Worm (Caenorhabditis elegans): Measurements from ENCODE around the gene hsp-60.

DNA sequence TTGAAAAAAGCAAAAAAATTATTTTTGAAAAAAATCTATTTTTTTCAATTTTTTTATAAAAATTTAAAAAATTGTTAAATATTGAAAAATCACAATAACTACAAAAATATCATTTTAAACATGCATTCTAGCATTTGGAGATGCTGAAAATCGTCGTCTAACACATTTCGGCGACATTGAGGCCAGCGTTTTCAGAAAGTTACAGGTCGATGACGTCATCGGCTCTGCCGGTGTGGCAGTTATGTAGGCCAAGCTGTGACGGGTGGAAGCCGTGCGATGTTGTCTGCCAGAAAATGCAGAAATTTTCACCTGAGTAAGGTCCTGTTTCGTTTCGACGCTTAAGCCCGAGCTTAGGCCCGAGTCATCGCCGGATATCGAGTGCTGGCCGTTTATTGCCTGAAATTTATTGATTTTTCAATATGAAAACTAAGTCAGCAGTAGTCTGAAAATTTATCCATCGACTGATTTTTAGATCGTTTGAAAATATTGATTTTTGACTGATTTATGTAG lies 46.3 kb downstream of the hsp-60 start, which contains the start of gene Y22D7AR.3:
- TF ChIP-seq W03F9.2 (tag; optimal IDR thresholded peaks at IDR 0.05), result no peak
- no peak for TF ChIP-seq dao-5 (tag; optimal IDR thresholded peaks at IDR 0.05)

All from whole organism, L4/young adult.